Fruit fly (Drosophila melanogaster): ENCODE results near the gene MTA1-like.

Gene MTA1-like

dm6 chr3R:5672658-5673217 is 24.2 kb upstream of the MTA1-like start (continued):
- TF ChIP-seq Scr (GFP tag; IDR thresholded peaks at IDR 0.05; ENCODE audit: partially characterized antibody) (peak; percentile 33), CG18764 (GFP tag; optimal IDR thresholded peaks at IDR 0.05) (peak; percentile 74), TFAM (GFP tag; optimal IDR thresholded peaks at IDR 0.05) (peak; percentile 25), CG2889 (GFP tag; IDR thresholded peaks at IDR 0.05) (no peak), gem (tag; optimal IDR thresholded peaks at IDR 0.05) (peak; percentile 73), cg (GFP tag; optimal IDR thresholded peaks at IDR 0.05) (peak; percentile 23), lab (GFP tag; optimal IDR thresholded peaks at IDR 0.05) (peak; percentile 94), CG3847 (GFP tag; IDR thresholded peaks at IDR 0.05) (0 out of 2 replicates have a peak, but pooled peaks have one; percentile 17), Bdp1 (GFP tag; optimal IDR thresholded peaks at IDR 0.05) (peak; percentile 23), CG10979 (tag; optimal IDR thresholded peaks at IDR 0.05) (peak; percentile 42), CG8478 (optimal IDR thresholded peaks at IDR 0.05) (no peak), CG17912 (GFP tag; optimal IDR thresholded peaks at IDR 0.05) (peak; percentile 93), CG7786 (GFP tag; optimal IDR thresholded peaks at IDR 0.05) (peak; percentile 48), stc (GFP tag; IDR thresholded peaks at IDR 0.05) (peak; percentile 65; the same call in 1 of the 2 replicates), CG17359 (tag; optimal IDR thresholded peaks at IDR 0.05) (peak; percentile 82), lbe (GFP tag; optimal IDR thresholded peaks at IDR 0.05) (peak; percentile 12), salm (tag; optimal IDR thresholded peaks at IDR 0.05) (peak; percentile 89), CG10654 (GFP tag; optimal IDR thresholded peaks at IDR 0.05) (peak; percentile 41), HHEX (GFP tag; optimal IDR thresholded peaks at IDR 0.05) (peak; percentile 89), CG10274 (GFP tag; optimal IDR thresholded peaks at IDR 0.05) (peak; percentile 48), CG34224 (GFP tag; IDR thresholded peaks at IDR 0.05; ENCODE audit: partially characterized antibody) (peak; percentile 46; the same call in 1 of the 3 replicates), Bgb (GFP tag; IDR thresholded peaks at IDR 0.05; ENCODE audit: partially characterized antibody) (peak; percentile 31; the same call in 1 of the 2 replicates), CG17568 (GFP tag; optimal IDR thresholded peaks at IDR 0.05) (peak; percentile 93), dm (GFP tag; optimal IDR thresholded peaks at IDR 0.05) (peak; percentile 81), Fer2 (tag; optimal IDR thresholded peaks at IDR 0.05) (peak; percentile 56), Awh (GFP tag; IDR thresholded peaks at IDR 0.05) (peak; percentile 85; the same call in 1 of the 2 replicates), caup (GFP tag; optimal IDR thresholded peaks at IDR 0.05; ENCODE audit: severe bottlenecking) (peak; percentile 90), Xbp1 (GFP tag; optimal IDR thresholded peaks at IDR 0.05) (peak; percentile 40), dmrt11E (tag; optimal IDR thresholded peaks at IDR 0.05) (peak; percentile 50), Deaf1 (tag; optimal IDR thresholded peaks at IDR 0.05) (no peak), sr (GFP tag; IDR thresholded peaks at IDR 0.05) (peak; percentile 45; the same call in 1 of the 3 replicates), CG1832 (GFP tag; optimal IDR thresholded peaks at IDR 0.05) (no peak), Dll (GFP tag; IDR thresholded peaks at IDR 0.05; ENCODE audit: partially characterized antibody) (no peak), gfzf (GFP tag; optimal IDR thresholded peaks at IDR 0.05) (no peak), CG4282 (GFP tag; optimal IDR thresholded peaks at IDR 0.05) (no peak), row (GFP tag; IDR thresholded peaks at IDR 0.05) (no peak), danr (GFP tag; IDR thresholded peaks at IDR 0.05) (no peak), CG6689 (GFP tag; IDR thresholded peaks at IDR 0.05) (peak; percentile 50), CG11560 (tag; IDR thresholded peaks at IDR 0.05) (no peak), CTCF (GFP tag; optimal IDR thresholded peaks at IDR 0.05) (peak; percentile 47), bcd (GFP tag; optimal IDR thresholded peaks at IDR 0.05) (peak; percentile 57), CG9797 (GFP tag; optimal IDR thresholded peaks at IDR 0.05) (peak; percentile 30), CG10209 (GFP tag; optimal IDR thresholded peaks at IDR 0.05) (peak; percentile 78), gsb (GFP tag; IDR thresholded peaks at IDR 0.05) (peak; percentile 31; the same call in 1 of the 2 replicates), NK7.1 (GFP tag; optimal IDR thresholded peaks at IDR 0.05) (peak; percentile 71), knrl (GFP tag; IDR thresholded peaks at IDR 0.05; ENCODE audit: partially characterized antibody) (no peak), HLH4C (GFP tag; IDR thresholded peaks at IDR 0.05; ENCODE audit: partially characterized antibody) (no peak), CG17328 (GFP tag; IDR thresholded peaks at IDR 0.05) (peak; percentile 57), CG33213 (GFP tag; optimal IDR thresholded peaks at IDR 0.05) (peak; percentile 68), scrt (GFP tag; optimal IDR thresholded peaks at IDR 0.05) (no peak)
